Worm (Caenorhabditis elegans) whole organism, late embryonic: ENCODE results near the gene Y38H6A.5.

Experiments used
- ama-1 ChIP-seq: fragments of 150-350 bp; optimal IDR thresholded peaks from 2 replicates; lab custom pipeline; 2014
- ceh-30 ChIP-seq: fragments of 150-350 bp; optimal IDR thresholded peaks from 2 replicates; lab custom pipeline; 2014; ENCODE audit warnings: missing biosample characterization, missing genetic modification characterization
- elt-4 ChIP-seq: sonication (generic microtip); optimal IDR thresholded peaks from 2 replicates; lab custom pipeline; 2016; ENCODE audit warnings: missing genetic modification characterization, missing compliant biosample characterization
- fkh-10 ChIP-seq: fragments of 150-350 bp; optimal IDR thresholded peaks from 2 replicates; lab custom pipeline; 2014; ENCODE audit warnings: missing biosample characterization, missing genetic modification reagents, missing genetic modification characterization
- nhr-11 ChIP-seq: fragments of 150-350 bp; optimal IDR thresholded peaks from 2 replicates; lab custom pipeline; 2014; ENCODE audit warnings: missing biosample characterization, missing genetic modification characterization
- pat-9 ChIP-seq: fragments of 200-800 bp; sonication (Bioruptor generic); optimal IDR thresholded peaks from 2 replicates; lab custom pipeline; 2018; ENCODE audit warnings: mild to moderate bottlenecking, missing genetic modification characterization, moderate library complexity, missing compliant biosample characterization
- pqm-1 ChIP-seq: sonication (generic microtip); optimal IDR thresholded peaks from 2 replicates; lab custom pipeline; 2016; ENCODE audit warnings: missing genetic modification characterization, missing compliant biosample characterization
- ref-2 ChIP-seq: sonication (generic microtip); optimal IDR thresholded peaks from 2 replicates; lab custom pipeline; 2016; ENCODE audit warnings: missing genetic modification characterization, missing compliant biosample characterization
- unc-86 ChIP-seq: sonication (generic microtip); optimal IDR thresholded peaks from 2 replicates; lab custom pipeline; 2016; ENCODE audit warnings: missing genetic modification characterization, missing compliant biosample characterization

DNA sequence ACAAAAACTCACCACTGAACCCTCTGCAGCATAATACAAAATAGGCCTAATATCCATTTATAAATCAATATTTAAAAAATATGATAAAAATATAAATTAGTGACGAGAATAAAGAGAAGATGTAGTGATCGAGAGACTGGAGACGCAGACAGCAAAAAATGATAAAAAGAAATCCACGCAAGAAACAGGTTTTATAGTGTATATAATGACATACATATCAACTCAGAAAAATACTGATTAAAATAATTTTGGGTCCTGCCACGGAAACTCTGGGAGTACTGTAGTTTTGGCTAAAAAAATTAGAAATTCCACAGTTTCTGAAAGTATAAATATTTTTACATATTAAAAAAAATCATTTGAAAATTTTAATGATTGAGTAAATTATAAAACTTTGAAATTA lies 45.8 kb downstream of the Y38H6A.5 start, which contains the start of gene mlt-4:
- TF ChIP-seq ama-1 (lab: Kevin White, UChicago) (no peak), unc-86 (tag; lab: Kevin White, UChicago) (no peak), ref-2 (tag; lab: Kevin White, UChicago) (no peak), nhr-11 (tag; lab: Kevin White, UChicago) (no peak), elt-4 (no peak), ceh-30 (no peak), fkh-10 (no peak), pat-9 (no peak), pqm-1 (no peak)
